Worm (Caenorhabditis elegans): ENCODE measurements around the gene ZK1248.4.

Gene ZK1248.4

ce11 chrII:5818298-5818697, at the start of gene ZK1248.4:
TSS of gene ZK1248.4 (plus strand) at chrII:5818598.
- TF ChIP-seq egl-27 (tag; optimal IDR thresholded peaks at IDR 0.05), result no peak
- TF ChIP-seq F37D6.2 (tag; optimal IDR thresholded peaks at IDR 0.05), result no peak
- no peak for TF ChIP-seq D1046.2 (GFP tag; IDR thresholded peaks at IDR 0.05)
- no peak for TF ChIP-seq rbr-2 (tag; optimal IDR thresholded peaks at IDR 0.05)
- TF ChIP-seq mxl-3 (GFP tag; optimal IDR thresholded peaks at IDR 0.05), result no peak
- TF ChIP-seq fkh-10 (GFP tag; optimal IDR thresholded peaks at IDR 0.05), result no peak
- no peak for TF ChIP-seq hlh-11 (tag; optimal IDR thresholded peaks at IDR 0.05)
- TF ChIP-seq aha-1 (tag), result no peak

DNA sequence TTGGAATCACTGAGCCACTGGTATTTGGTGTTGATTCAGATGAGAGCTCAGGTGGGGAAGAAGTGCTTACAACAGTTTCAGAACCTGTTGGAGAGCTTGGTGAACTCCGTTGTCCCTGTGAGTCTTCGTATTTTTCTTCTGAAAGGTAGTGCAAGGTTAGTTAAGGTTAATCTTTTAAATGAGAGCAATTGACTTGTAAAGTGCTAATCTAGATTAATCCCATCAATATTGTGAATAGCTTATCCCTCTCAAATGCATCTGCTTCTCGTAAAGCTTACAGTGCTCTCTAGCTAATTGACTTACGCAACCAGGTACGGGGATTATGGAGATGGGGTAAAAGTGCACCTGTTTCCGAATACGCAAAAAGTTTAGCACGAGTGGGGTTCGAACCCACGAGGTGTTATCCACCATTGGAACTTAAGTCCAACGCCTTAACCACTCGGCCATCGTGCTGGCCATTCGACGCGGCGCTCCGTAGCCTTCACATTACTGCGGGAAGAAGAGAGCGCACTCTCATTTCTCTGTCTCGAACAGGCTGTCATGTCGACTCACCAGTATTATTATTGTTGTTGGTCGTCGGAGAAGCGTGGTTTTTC, 45.8 kb upstream of the ZK1248.4 start:
- TF ChIP-seq unc-62 (GFP tag; optimal IDR thresholded peaks at IDR 0.05 in 1 of 2), result peak in 1 of 2 experiments; percentile 93
- TF ChIP-seq unc-62 (tag; optimal IDR thresholded peaks at IDR 0.05), result no peak
- TF ChIP-seq mdl-1 (tag; optimal IDR thresholded peaks at IDR 0.05), result no peak
- TF ChIP-seq nhr-111 (GFP tag; optimal IDR thresholded peaks at IDR 0.05), result no peak
- TF ChIP-seq lir-3 (tag; optimal IDR thresholded peaks at IDR 0.05), result no peak
- peak; percentile 54; the same call in 1 of the 2 replicates for TF ChIP-seq nhr-41 (GFP tag; IDR thresholded peaks at IDR 0.05)
- TF ChIP-seq Y105C5A.15 (GFP tag; IDR thresholded peaks at IDR 0.05), result peak; percentile 71; the same call in 1 of the 2 replicates
- TF ChIP-seq madf-5 (GFP tag; IDR thresholded peaks at IDR 0.05), result 0 out of 4 replicates have a peak, but pooled peaks of 1 of the 2 experiments have one; percentile 15
- no peak for TF ChIP-seq cey-2 (tag; optimal IDR thresholded peaks at IDR 0.05; ENCODE audit: borderline replicate concordance, insufficient read depth)
- no peak for TF ChIP-seq zip-2 (tag; optimal IDR thresholded peaks at IDR 0.05)
- TF ChIP-seq pha-4 (GFP tag; IDR thresholded peaks at IDR 0.05), result peak; percentile 66; the same call in 1 of the 2 replicates
- TF ChIP-seq pha-4 (tag; optimal IDR thresholded peaks at IDR 0.05), result no peak
- TF ChIP-seq fos-1 (tag; optimal IDR thresholded peaks at IDR 0.05), result no peak
- TF ChIP-seq lsy-2 (tag; optimal IDR thresholded peaks at IDR 0.05), result no peak
- 0 out of 2 replicates have a peak, but pooled peaks have one; percentile 43 for TF ChIP-seq saeg-2 (GFP tag; IDR thresholded peaks at IDR 0.05)
- TF ChIP-seq dmd-9 (GFP tag; IDR thresholded peaks at IDR 0.05), result peak; percentile 63
- no peak for TF ChIP-seq R02D3.7 (tag; optimal IDR thresholded peaks at IDR 0.05)
- TF ChIP-seq dmd-6 (GFP tag; IDR thresholded peaks at IDR 0.05), result peak; percentile 58
- TF ChIP-seq ces-1 (GFP tag; optimal IDR thresholded peaks at IDR 0.05), result no peak
- no peak for TF ChIP-seq snpc-4 (tag; optimal IDR thresholded peaks at IDR 0.05)
- no peak for TF ChIP-seq nhr-6 (tag; optimal IDR thresholded peaks at IDR 0.05)
- TF ChIP-seq nhr-77 (tag; optimal IDR thresholded peaks at IDR 0.05), result no peak
- no peak for TF ChIP-seq fkh-10 (GFP tag; optimal IDR thresholded peaks at IDR 0.05)
- TF ChIP-seq lin-29 (GFP tag; IDR thresholded peaks at IDR 0.05), result 0 out of 2 replicates have a peak, but pooled peaks have one; percentile 27
- no peak for TF ChIP-seq mdt-29 (GFP tag; IDR thresholded peaks at IDR 0.05)
- no peak for TF ChIP-seq ama-1 (optimal IDR thresholded peaks at IDR 0.05)
- TF ChIP-seq lin-13 (GFP tag; optimal IDR thresholded peaks at IDR 0.05), result peak; percentile 48
- TF ChIP-seq hif-1 (tag; optimal IDR thresholded peaks at IDR 0.05), result peak in 1 of 2 experiments; percentile 31
- TF ChIP-seq nhr-48 (tag; optimal IDR thresholded peaks at IDR 0.05), result peak; percentile 24
- TF ChIP-seq tra-1 (GFP tag; IDR thresholded peaks at IDR 0.05), result no peak
- no peak for TF ChIP-seq ceh-28 (tag; optimal IDR thresholded peaks at IDR 0.05)
- TF ChIP-seq Y48G9A.11 (GFP tag; IDR thresholded peaks at IDR 0.05), result peak; percentile 59; the same call in 1 of the 2 replicates
- TF ChIP-seq attf-4 (tag; optimal IDR thresholded peaks at IDR 0.05), result no peak
- TF ChIP-seq zfp-3 (GFP tag; conservative IDR thresholded peaks at IDR 0.05), result 0 out of 2 replicates have a peak, but pooled peaks have one; percentile 54
- no peak for TF ChIP-seq pqm-1 (tag; optimal IDR thresholded peaks at IDR 0.05)
- TF ChIP-seq daf-12 (tag; optimal IDR thresholded peaks at IDR 0.05), result no peak
- TF ChIP-seq lin-15B (tag; optimal IDR thresholded peaks at IDR 0.05), result no peak
- TF ChIP-seq sdz-12 (GFP tag; optimal IDR thresholded peaks at IDR 0.05), result no peak
- no peak for TF ChIP-seq Y5F2A.4 (GFP tag; optimal IDR thresholded peaks at IDR 0.05)
- TF ChIP-seq vab-7 (GFP tag; IDR thresholded peaks at IDR 0.05), result peak; percentile 73
- TF ChIP-seq zip-11 (GFP tag; IDR thresholded peaks at IDR 0.05), result 0 out of 2 replicates have a peak, but pooled peaks have one; percentile 32
- TF ChIP-seq lin-39 (tag; optimal IDR thresholded peaks at IDR 0.05), result no peak
- 0 out of 2 replicates have a peak, but pooled peaks have one; percentile 13 for TF ChIP-seq ceh-44 (GFP tag; IDR thresholded peaks at IDR 0.05)
